Worm (Caenorhabditis elegans): ENCODE measurements around the gene F28A12.3.

DNA sequence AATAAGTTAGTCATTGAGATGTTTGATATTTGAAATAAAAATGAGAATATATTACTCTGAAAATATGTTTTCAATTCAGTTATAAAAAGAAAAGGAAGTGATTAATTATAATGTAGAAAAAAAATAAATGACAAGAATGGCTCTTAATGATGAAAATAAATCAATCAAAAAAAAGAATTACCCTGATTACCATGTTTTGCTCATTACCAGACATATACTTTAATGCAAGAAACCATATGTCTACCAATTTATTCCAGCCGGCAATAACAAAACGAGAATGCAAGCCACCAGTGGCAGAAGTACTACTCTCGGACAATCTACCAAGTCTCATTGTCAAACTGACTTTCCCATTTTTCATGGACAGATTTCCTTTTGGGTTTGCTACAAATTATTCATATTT, 42.6 kb upstream of the F28A12.3 start:
- TF ChIP-seq ama-1 (optimal IDR thresholded peaks at IDR 0.05) (no peak), sea-1 (GFP tag; conservative IDR thresholded peaks at IDR 0.05) (no peak), scrt-1 (GFP tag; IDR thresholded peaks at IDR 0.05) (no peak), hnd-1 (tag; optimal IDR thresholded peaks at IDR 0.05) (no peak), tbx-11 (GFP tag; IDR thresholded peaks at IDR 0.05) (no peak), B0310.2 (tag; optimal IDR thresholded peaks at IDR 0.05) (no peak), tra-4 (tag; optimal IDR thresholded peaks at IDR 0.05) (no peak), hmg-4 (GFP tag; optimal IDR thresholded peaks at IDR 0.05) (no peak), flt-1 (GFP tag; IDR thresholded peaks at IDR 0.05) (no peak), ets-7 (tag; optimal IDR thresholded peaks at IDR 0.05) (no peak), hmbx-1 (tag; optimal IDR thresholded peaks at IDR 0.05) (no peak), ceh-36 (tag; optimal IDR thresholded peaks at IDR 0.05) (no peak), F13C5.2 (tag; optimal IDR thresholded peaks at IDR 0.05) (no peak), pes-1 (GFP tag; IDR thresholded peaks at IDR 0.05) (no peak)
